Worm (Caenorhabditis elegans) whole organism, early embryonic: ENCODE data around the gene drh-1.

Experiments used
- ama-1 ChIP-seq: fragments of 150-350 bp; optimal IDR thresholded peaks from 2 replicates; lab custom pipeline; 2014
- sea-1 ChIP-seq: fragments of 200-800 bp; sonication (Bioruptor generic); conservative IDR thresholded peaks from 2 replicates; pipeline ENCODE4 v1.3.6; 2022; ENCODE audit warnings: missing genetic modification characterization, missing compliant biosample characterization

ce11 chrIV:6582604-6583003 is 30.5 kb downstream of the drh-1 start, which contains the start of gene odr-8:
- TF ChIP-seq ama-1 (lab: Kevin White, UChicago), result no peak
- TF ChIP-seq sea-1 (GFP tag; lab: Robert Waterston, UW), result no peak
